Worm (Caenorhabditis elegans) whole organism, young adult: ENCODE results near the gene C13B4.1.

Experiments used
- B0019.2 ChIP-seq: fragments of 200-800 bp; sonication (Bioruptor generic); conservative IDR thresholded peaks from 2 replicates; pipeline ENCODE4 v1.3.6; 2022; ENCODE audit warnings: missing genetic modification reagents, missing genetic modification characterization, missing compliant biosample characterization
- D2030.7 ChIP-seq: fragments of 200-800 bp; sonication (Bioruptor generic); IDR thresholded peaks from 2 replicates; pipeline ENCODE4 v1.3.6; 2022; ENCODE audit warnings: missing genetic modification reagents, missing genetic modification characterization, missing compliant biosample characterization
- F10E7.11 ChIP-seq: sonication (generic microtip); optimal IDR thresholded peaks from 2 replicates; lab custom pipeline; 2017; ENCODE audit warnings: mild to moderate bottlenecking, missing genetic modification characterization, moderate library complexity, missing compliant biosample characterization
- F33H1.4 ChIP-seq: fragments of 200-800 bp; sonication (Bioruptor generic); IDR thresholded peaks from 2 replicates; pipeline ENCODE4 v1.3.6; 2022; ENCODE audit warnings: missing genetic modification reagents, missing genetic modification characterization, missing compliant biosample characterization
- F39B2.1 ChIP-seq: fragments of 200-800 bp; sonication (Bioruptor generic); IDR thresholded peaks from 2 replicates; pipeline ENCODE4 v1.3.6; 2022; ENCODE audit warnings: missing genetic modification reagents, missing genetic modification characterization, missing compliant biosample characterization
- F52B5.7 ChIP-seq: sonication (generic microtip); optimal IDR thresholded peaks from 2 replicates; lab custom pipeline; 2016; ENCODE audit warnings: mild to moderate bottlenecking, missing genetic modification characterization, missing compliant biosample characterization
- T07F8.4 ChIP-seq: sonication (generic microtip); optimal IDR thresholded peaks from 2 replicates; lab custom pipeline; 2016; ENCODE audit warnings: mild to moderate bottlenecking, missing genetic modification characterization, moderate library complexity, missing compliant biosample characterization
- Y53F4B.3 ChIP-seq: fragments of 200-800 bp; sonication (Bioruptor generic); IDR thresholded peaks from 2 replicates; pipeline ENCODE4 v1.3.6; 2022; ENCODE audit warnings: missing genetic modification reagents, missing genetic modification characterization, missing compliant biosample characterization
- Y95B8A.8 ChIP-seq: fragments of 200-800 bp; sonication (Bioruptor generic); IDR thresholded peaks from 2 replicates; pipeline ENCODE4 v1.3.6; 2022; ENCODE audit warnings: missing genetic modification reagents, missing genetic modification characterization, missing compliant biosample characterization
- ama-1 ChIP-seq, 3 experiments: fragments of 150-350 bp in 1 of 3; sonication (generic microtip) in 2 of 3; optimal IDR thresholded peaks; 2 replicates each; lab custom pipeline; 2014 to 2018; ENCODE audit warnings: missing biosample characterization in 2 of 3, missing genetic modification characterization in 2 of 3, missing genetic modification reagents in 2 of 3
- atf-7 ChIP-seq: sonication (generic microtip); optimal IDR thresholded peaks from 2 replicates; lab custom pipeline; 2017; ENCODE audit warnings: mild to moderate bottlenecking, missing genetic modification characterization, missing compliant biosample characterization
- attf-5 ChIP-seq: fragments of 200-800 bp; sonication (Bioruptor generic); optimal IDR thresholded peaks from 2 replicates; lab custom pipeline; 2018; ENCODE audit warnings: mild to moderate bottlenecking, missing genetic modification characterization, missing compliant biosample characterization
- attf-6 ChIP-seq: fragments of 200-800 bp; sonication (Bioruptor generic); IDR thresholded peaks from 2 replicates; pipeline ENCODE4 v1.3.6; 2022; ENCODE audit warnings: missing genetic modification reagents, missing genetic modification characterization, missing compliant biosample characterization
- ceh-27 ChIP-seq: fragments of 200-800 bp; sonication (Bioruptor generic); optimal IDR thresholded peaks from 2 replicates; lab custom pipeline; 2018; ENCODE audit warnings: mild to moderate bottlenecking, missing genetic modification characterization, moderate library complexity, missing compliant biosample characterization
- chd-7 ChIP-seq: sonication (generic microtip); optimal IDR thresholded peaks from 2 replicates; lab custom pipeline; 2016; ENCODE audit warnings: mild to moderate bottlenecking, missing genetic modification characterization, moderate library complexity, missing compliant biosample characterization
- dpff-1 ChIP-seq: sonication (generic microtip); optimal IDR thresholded peaks from 2 replicates; lab custom pipeline; 2017; ENCODE audit warnings: mild to moderate bottlenecking, missing genetic modification characterization, missing compliant biosample characterization
- dpl-1 ChIP-seq: fragments of 150-350 bp; optimal IDR thresholded peaks from 2 replicates; lab custom pipeline; 2014; ENCODE audit warnings: missing biosample characterization, missing genetic modification reagents, missing genetic modification characterization
- efl-1 ChIP-seq: fragments of 150-350 bp; optimal IDR thresholded peaks from 2 replicates; lab custom pipeline; 2014; ENCODE audit warnings: missing biosample characterization, missing genetic modification reagents, missing genetic modification characterization
- egl-18 ChIP-seq: fragments of 200-800 bp; sonication (Bioruptor generic); IDR thresholded peaks from 2 replicates; pipeline ENCODE4 v1.3.6; 2022; ENCODE audit warnings: missing genetic modification reagents, missing genetic modification characterization, missing compliant biosample characterization
- egl-44 ChIP-seq: fragments of 200-800 bp; sonication (Bioruptor generic); IDR thresholded peaks from 2 replicates; pipeline ENCODE4 v1.3.6; 2022; ENCODE audit warnings: missing genetic modification reagents, missing genetic modification characterization, missing compliant biosample characterization
- egrh-3 ChIP-seq: fragments of 200-800 bp; sonication (Bioruptor generic); IDR thresholded peaks from 2 replicates; pipeline ENCODE4 v1.3.6; 2022; ENCODE audit warnings: missing genetic modification reagents, missing genetic modification characterization, missing compliant biosample characterization
- ekl-4 ChIP-seq: fragments of 200-800 bp; sonication (Bioruptor generic); IDR thresholded peaks from 2 replicates; pipeline ENCODE4 v1.3.6; 2022; ENCODE audit warnings: missing genetic modification reagents, missing genetic modification characterization, missing compliant biosample characterization
- fkh-3 ChIP-seq: sonication (generic microtip); optimal IDR thresholded peaks from 2 replicates; lab custom pipeline; 2016; ENCODE audit warnings: mild to moderate bottlenecking, missing genetic modification characterization, missing compliant biosample characterization
- gei-17 ChIP-seq: fragments of 200-800 bp; sonication (Bioruptor generic); optimal IDR thresholded peaks from 2 replicates; lab custom pipeline; 2018; ENCODE audit warnings: mild to moderate bottlenecking, missing genetic modification characterization, missing compliant biosample characterization
- him-1 ChIP-seq: sonication (generic microtip); optimal IDR thresholded peaks from 2 replicates; lab custom pipeline; 2016; ENCODE audit warnings: missing genotype, missing genetic modification reagents, missing genetic modification characterization, missing compliant biosample characterization
- hlh-26 ChIP-seq: fragments of 200-800 bp; sonication (Bioruptor generic); conservative IDR thresholded peaks from 2 replicates; pipeline ENCODE4 v1.3.6; 2022; ENCODE audit warnings: missing genetic modification reagents, missing genetic modification characterization, missing compliant biosample characterization
- hmg-20 ChIP-seq: fragments of 200-800 bp; sonication (Bioruptor generic); IDR thresholded peaks from 2 replicates; pipeline ENCODE4 v1.3.6; 2022; ENCODE audit warnings: missing genetic modification reagents, missing genetic modification characterization, missing compliant biosample characterization
- lin-26 ChIP-seq: fragments of 200-800 bp; sonication (Bioruptor generic); IDR thresholded peaks from 2 replicates; pipeline ENCODE4 v1.3.6; 2022; ENCODE audit warnings: missing genetic modification reagents, missing genetic modification characterization, missing compliant biosample characterization
- lin-54 ChIP-seq: fragments of 200-800 bp; sonication (Bioruptor generic); optimal IDR thresholded peaks from 2 replicates; lab custom pipeline; 2018; ENCODE audit warnings: mild to moderate bottlenecking, missing genetic modification characterization, missing compliant biosample characterization
- lir-1 ChIP-seq: fragments of 200-800 bp; sonication (Bioruptor generic); conservative IDR thresholded peaks from 2 replicates; pipeline ENCODE4 v1.3.6; 2022; ENCODE audit warnings: missing genetic modification reagents, missing genetic modification characterization, missing compliant biosample characterization
- lsl-1 ChIP-seq: fragments of 200-800 bp; sonication (Bioruptor generic); optimal IDR thresholded peaks from 2 replicates; lab custom pipeline; 2018; ENCODE audit warnings: mild to moderate bottlenecking, missing genetic modification characterization, moderate library complexity, missing compliant biosample characterization
- lsy-27 ChIP-seq: sonication (generic microtip); optimal IDR thresholded peaks from 2 replicates; lab custom pipeline; 2017; ENCODE audit warnings: missing genetic modification characterization, mild to moderate bottlenecking, missing compliant biosample characterization, antibody characterized with exemption, missing genotype, borderline replicate concordance; ENCODE audit not compliant: insufficient read depth
- madf-10 ChIP-seq: sonication (generic microtip); optimal IDR thresholded peaks from 2 replicates; lab custom pipeline; 2016; ENCODE audit warnings: mild to moderate bottlenecking, missing genetic modification characterization, missing compliant biosample characterization
- madf-3 ChIP-seq: fragments of 200-800 bp; sonication (Bioruptor generic); IDR thresholded peaks from 2 replicates; pipeline ENCODE4 v1.3.6; 2022; ENCODE audit warnings: missing genetic modification reagents, missing genetic modification characterization, missing compliant biosample characterization
- nfyb-1 ChIP-seq: fragments of 200-800 bp; sonication (Bioruptor generic); IDR thresholded peaks from 2 replicates; pipeline ENCODE4 v1.3.6; 2022; ENCODE audit warnings: missing genetic modification reagents, missing genetic modification characterization, missing compliant biosample characterization
- nhr-179 ChIP-seq: sonication (generic microtip); optimal IDR thresholded peaks from 2 replicates; lab custom pipeline; 2016; ENCODE audit warnings: mild to moderate bottlenecking, missing genetic modification characterization, missing compliant biosample characterization
- nhr-90 ChIP-seq: sonication (generic microtip); optimal IDR thresholded peaks from 2 replicates; lab custom pipeline; 2016; ENCODE audit warnings: missing genotype, mild to moderate bottlenecking, missing genetic modification characterization, missing compliant biosample characterization
- pbrm-1 ChIP-seq: fragments of 200-800 bp; sonication (Bioruptor generic); IDR thresholded peaks from 2 replicates; pipeline ENCODE4 v1.3.6; 2022; ENCODE audit warnings: missing genetic modification reagents, missing genetic modification characterization, missing compliant biosample characterization
- pha-4 ChIP-seq: fragments of 150-350 bp; sonication (generic microtip); optimal IDR thresholded peaks from 2 replicates; lab custom pipeline; 2014; ENCODE audit warnings: missing biosample characterization, missing genetic modification reagents, missing genetic modification characterization
- rcor-1 ChIP-seq: fragments of 200-800 bp; sonication (Bioruptor generic); IDR thresholded peaks from 2 replicates; pipeline ENCODE4 v1.3.6; 2022; ENCODE audit warnings: missing genetic modification reagents, missing genetic modification characterization, missing compliant biosample characterization
- repo-1 ChIP-seq: sonication (generic microtip); optimal IDR thresholded peaks from 2 replicates; lab custom pipeline; 2017; ENCODE audit warnings: mild to moderate bottlenecking, missing genetic modification characterization, missing compliant biosample characterization
- tlf-1 ChIP-seq: fragments of 200-800 bp; sonication (Bioruptor generic); optimal IDR thresholded peaks from 2 replicates; lab custom pipeline; 2018; ENCODE audit warnings: mild to moderate bottlenecking, missing genetic modification characterization, missing compliant biosample characterization
- unc-130 ChIP-seq: sonication (generic microtip); optimal IDR thresholded peaks from 2 replicates; lab custom pipeline; 2016; ENCODE audit warnings: missing genetic modification reagents, missing genetic modification characterization, missing compliant biosample characterization
- unc-62 ChIP-seq: fragments of 150-350 bp; optimal IDR thresholded peaks from 2 replicates; lab custom pipeline; 2014; ENCODE audit warnings: missing biosample characterization, missing genetic modification reagents, missing genetic modification characterization
- xnd-1 ChIP-seq: sonication (generic microtip); optimal IDR thresholded peaks from 2 replicates; lab custom pipeline; 2016; ENCODE audit warnings: missing genotype, missing genetic modification reagents, missing genetic modification characterization, missing compliant biosample characterization
- zfh-2 ChIP-seq: fragments of 200-800 bp; sonication (Bioruptor generic); conservative IDR thresholded peaks from 2 replicates; pipeline ENCODE4 v1.3.6; 2022; ENCODE audit warnings: missing genetic modification reagents, missing genetic modification characterization, missing compliant biosample characterization
- zim-3 ChIP-seq: sonication (generic microtip); optimal IDR thresholded peaks from 2 replicates; lab custom pipeline; 2017; ENCODE audit warnings: mild to moderate bottlenecking, missing genetic modification characterization, moderate library complexity, missing compliant biosample characterization
- ztf-25 ChIP-seq: fragments of 200-800 bp; sonication (Bioruptor generic); IDR thresholded peaks from 2 replicates; pipeline ENCODE4 v1.3.6; 2022; ENCODE audit warnings: missing genetic modification reagents, missing genetic modification characterization, missing compliant biosample characterization

C13B4.1 gene

ce11 chrII:14441144-14441543 is 38.3 kb downstream of the C13B4.1 start, which contains the start of gene smg-8 (continued):
- TF ChIP-seq hmg-20 (GFP tag; lab: Robert Waterston, UW) (no peak), egrh-3 (GFP tag; lab: Robert Waterston, UW) (no peak), nhr-179 (no peak), repo-1 (tag; lab: Kevin White, UChicago) (no peak), pbrm-1 (no peak), pha-4 (no peak), F10E7.11 (tag; lab: Kevin White, UChicago) (no peak), attf-6 (no peak), zim-3 (tag; lab: Kevin White, UChicago) (no peak), hlh-26 (no peak), tlf-1 (GFP tag; lab: Kevin White, UChicago) (no peak), B0019.2 (GFP tag; lab: Robert Waterston, UW) (no peak), Y53F4B.3 (GFP tag; lab: Robert Waterston, UW) (no peak), lsy-27 (tag; lab: Kevin White, UChicago) (no peak), ekl-4 (GFP tag; lab: Robert Waterston, UW) (no peak), T07F8.4 (tag; lab: Kevin White, UChicago) (no peak), rcor-1 (GFP tag; lab: Robert Waterston, UW) (no peak), madf-3 (no peak), egl-44 (GFP tag; lab: Robert Waterston, UW) (no peak), madf-10 (tag; lab: Kevin White, UChicago) (no peak), chd-7 (no peak), unc-130 (no peak), nfyb-1 (peak; percentile 17; the same call in 1 of the 2 replicates), lin-54 (GFP tag; lab: Kevin White, UChicago) (peak; percentile 94), ceh-27 (GFP tag; lab: Kevin White, UChicago) (no peak), egl-18 (GFP tag; lab: Robert Waterston, UW) (no peak), ztf-25 (no peak), unc-62 (no peak), F39B2.1 (GFP tag; lab: Robert Waterston, UW) (no peak), atf-7 (no peak), nhr-90 (tag; lab: Kevin White, UChicago) (no peak), zfh-2 (GFP tag; lab: Robert Waterston, UW) (no peak)
- TF ChIP-seq, all 124 proteins: peak for 18

- TF ChIP-seq lin-26 = peak; percentile 26; the same call in 1 of the 2 replicates
- TF ChIP-seq him-1 (tag; lab: Kevin White, UChicago) = no peak
- TF ChIP-seq efl-1 = no peak
- TF ChIP-seq F52B5.7 (tag; lab: Kevin White, UChicago) = no peak
- no peak for TF ChIP-seq lsl-1 (GFP tag; lab: Kevin White, UChicago)
- TF ChIP-seq ama-1 (optimal IDR thresholded peaks at IDR 0.05; lab: Kevin White, UChicago) = no peak
- no peak for TF ChIP-seq ama-1 (GFP tag; optimal IDR thresholded peaks at IDR 0.05; lab: Kevin White, UChicago)
- no peak for TF ChIP-seq lsy-27 (tag; lab: Kevin White, UChicago)
- TF ChIP-seq tlf-1 (GFP tag; lab: Kevin White, UChicago) = no peak
- no peak for TF ChIP-seq fkh-3 (tag; lab: Kevin White, UChicago)
- peak; percentile 53 for TF ChIP-seq nhr-90 (tag; lab: Kevin White, UChicago)
- no peak for TF ChIP-seq dpff-1
- TF ChIP-seq attf-5 = peak; percentile 85
- TF ChIP-seq F33H1.4 (GFP tag; lab: Robert Waterston, UW) = no peak
- no peak for TF ChIP-seq F10E7.11 (tag; lab: Kevin White, UChicago)
- 0 out of 2 replicates have a peak, but pooled peaks have one; percentile 20 for TF ChIP-seq lir-1
- TF ChIP-seq D2030.7 (GFP tag; lab: Robert Waterston, UW) = no peak
- no peak for TF ChIP-seq hmg-20 (GFP tag; lab: Robert Waterston, UW)
- TF ChIP-seq atf-7 = no peak
- no peak for TF ChIP-seq gei-17
- TF ChIP-seq zfh-2 (GFP tag; lab: Robert Waterston, UW) = peak; percentile 85
- peak; percentile 44 for TF ChIP-seq lin-54 (GFP tag; lab: Kevin White, UChicago)
- TF ChIP-seq dpl-1 (GFP tag; lab: Kevin White, UChicago) = no peak
- 0 out of 2 replicates have a peak, but pooled peaks have one; percentile 33 for TF ChIP-seq nfyb-1
- TF ChIP-seq xnd-1 (tag; lab: Kevin White, UChicago) = no peak
- no peak for TF ChIP-seq Y95B8A.8 (GFP tag; lab: Robert Waterston, UW)
These were observed 41.4 kb downstream of the C13B4.1 start, which contains the start of gene K04B12.2 for ce11 chrII:14437922-14438458. K04B12.2 (minus strand) TSS chrII:14437972.
